Fruit fly (Drosophila melanogaster): Measurements from ENCODE around the gene cDIP.

The cDIP gene

DNA sequence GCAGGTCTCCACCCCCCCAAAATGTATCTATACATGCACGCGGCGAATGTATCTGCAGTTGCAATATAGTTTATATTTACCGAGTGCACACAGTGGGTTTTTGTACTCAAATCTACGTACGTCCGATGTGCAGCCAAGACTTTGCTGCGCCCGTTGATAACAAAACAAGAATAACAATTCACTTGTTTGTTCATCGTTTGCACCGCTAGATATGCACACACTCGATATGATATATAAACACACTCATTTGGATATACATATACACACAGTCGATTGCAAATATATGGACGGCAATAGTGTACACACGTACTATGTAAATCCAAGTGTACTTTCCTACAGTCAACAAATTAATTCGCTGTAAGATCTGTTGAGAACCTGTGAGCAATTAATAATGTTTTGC is 32.9 kb upstream of the cDIP start (continued):
- TF ChIP-seq CG2202 (tag; optimal IDR thresholded peaks at IDR 0.05), result no peak
- no peak for TF ChIP-seq ken (GFP tag; IDR thresholded peaks at IDR 0.05)
- no peak for TF ChIP-seq CG8089 (GFP tag; optimal IDR thresholded peaks at IDR 0.05)
- no peak for TF ChIP-seq ato (GFP tag; IDR thresholded peaks at IDR 0.05; ENCODE audit: partially characterized antibody)
- TF ChIP-seq CG9727 (GFP tag; optimal IDR thresholded peaks at IDR 0.05), result peak; percentile 39
- TF ChIP-seq B-H1 (GFP tag; IDR thresholded peaks at IDR 0.05), result no peak
- no peak for TF ChIP-seq p53 (GFP tag; optimal IDR thresholded peaks at IDR 0.05)
- no peak for TF ChIP-seq bbx (GFP tag; IDR thresholded peaks at IDR 0.05; ENCODE audit: partially characterized antibody)
- TF ChIP-seq CG3407 (GFP tag; optimal IDR thresholded peaks at IDR 0.05), result no peak
- no peak for TF ChIP-seq H15 (GFP tag; IDR thresholded peaks at IDR 0.05)
- no peak for TF ChIP-seq Sin3A (optimal IDR thresholded peaks at IDR 0.05)
- no peak for TF ChIP-seq Dfd (GFP tag; optimal IDR thresholded peaks at IDR 0.05)
- no peak for TF ChIP-seq ham (GFP tag; IDR thresholded peaks at IDR 0.05)
- no peak for TF ChIP-seq CG14667 (GFP tag; IDR thresholded peaks at IDR 0.05)
- TF ChIP-seq CG6765 (GFP tag; optimal IDR thresholded peaks at IDR 0.05), result no peak
- no peak for TF ChIP-seq run (tag; optimal IDR thresholded peaks at IDR 0.05)
- TF ChIP-seq Chrac-16 (GFP tag; optimal IDR thresholded peaks at IDR 0.05), result no peak
- no peak for TF ChIP-seq sna (GFP tag; IDR thresholded peaks at IDR 0.05; ENCODE audit: partially characterized antibody)
- no peak for TF ChIP-seq NC2α (GFP tag; optimal IDR thresholded peaks at IDR 0.05)
- TF ChIP-seq fru (optimal IDR thresholded peaks at IDR 0.05), result no peak
- TF ChIP-seq cg (GFP tag; optimal IDR thresholded peaks at IDR 0.05), result no peak
- TF ChIP-seq CG18476 (GFP tag; optimal IDR thresholded peaks at IDR 0.05), result no peak
- TF ChIP-seq Fer1 (GFP tag; optimal IDR thresholded peaks at IDR 0.05), result no peak
- TF ChIP-seq kni (GFP tag; optimal IDR thresholded peaks at IDR 0.05), result peak; percentile 3
- TF ChIP-seq CG2678 (tag; optimal IDR thresholded peaks at IDR 0.05), result peak; percentile 16
- no peak for TF ChIP-seq CG3065 (GFP tag; optimal IDR thresholded peaks at IDR 0.05)
- TF ChIP-seq pzg (GFP tag; optimal IDR thresholded peaks at IDR 0.05), result no peak
- TF ChIP-seq CG15479 (GFP tag; optimal IDR thresholded peaks at IDR 0.05), result peak; percentile 74
- no peak for TF ChIP-seq CG11085 (GFP tag; IDR thresholded peaks at IDR 0.05)
- TF ChIP-seq zfh2 (GFP tag; optimal IDR thresholded peaks at IDR 0.05), result no peak
- no peak for TF ChIP-seq Nf-YC (tag; optimal IDR thresholded peaks at IDR 0.05)
- TF ChIP-seq Rx (GFP tag; IDR thresholded peaks at IDR 0.05), result no peak
- TF ChIP-seq eve (GFP tag; optimal IDR thresholded peaks at IDR 0.05), result peak in 1 of 2 experiments; percentile 44
- peak; percentile 44 for TF ChIP-seq fd64A (GFP tag; optimal IDR thresholded peaks at IDR 0.05)
- TF ChIP-seq Deaf1 (tag; optimal IDR thresholded peaks at IDR 0.05), result no peak
- TF ChIP-seq CG2116 (GFP tag; optimal IDR thresholded peaks at IDR 0.05), result no peak
- no peak for TF ChIP-seq dati (GFP tag; IDR thresholded peaks at IDR 0.05)
- no peak for TF ChIP-seq Lpt (GFP tag; optimal IDR thresholded peaks at IDR 0.05)
- no peak for TF ChIP-seq CG17802 (tag; optimal IDR thresholded peaks at IDR 0.05)
- no peak for TF ChIP-seq sob (GFP tag; IDR thresholded peaks at IDR 0.05)
- TF ChIP-seq zfh1 (GFP tag; IDR thresholded peaks at IDR 0.05), result no peak
- TF ChIP-seq tup (GFP tag; optimal IDR thresholded peaks at IDR 0.05), result no peak
- no peak for TF ChIP-seq NFAT (GFP tag; IDR thresholded peaks at IDR 0.05)
- no peak for TF ChIP-seq hb (GFP tag; IDR thresholded peaks at IDR 0.05; ENCODE audit: partially characterized antibody)
- TF ChIP-seq CG12071 (GFP tag; optimal IDR thresholded peaks at IDR 0.05), result no peak
- no peak for TF ChIP-seq CG10979 (tag; optimal IDR thresholded peaks at IDR 0.05)
- TF ChIP-seq NK7.1 (GFP tag; optimal IDR thresholded peaks at IDR 0.05), result no peak
- TF ChIP-seq dmrt11E (tag; optimal IDR thresholded peaks at IDR 0.05), result peak; percentile 19
- TF ChIP-seq CG8290 (GFP tag; optimal IDR thresholded peaks at IDR 0.05), result no peak
- TF ChIP-seq CG8290 (tag; optimal IDR thresholded peaks at IDR 0.05), result no peak
- no peak for TF ChIP-seq CG13123 (GFP tag; optimal IDR thresholded peaks at IDR 0.05)
- TF ChIP-seq scrt (GFP tag; optimal IDR thresholded peaks at IDR 0.05), result no peak
- TF ChIP-seq CG1024 (GFP tag; IDR thresholded peaks at IDR 0.05), result no peak
- TF ChIP-seq CG11093 (GFP tag; IDR thresholded peaks at IDR 0.05), result no peak

Data from whole organism, embryonic.